Fruit fly (Drosophila melanogaster): ENCODE data around the gene mor.

Gene mor

dm6 chr3R:15920229-15920533 lies 52.5 kb downstream of the mor start:
- TF ChIP-seq CG17801 (GFP tag; optimal IDR thresholded peaks at IDR 0.05; ENCODE audit: partially characterized antibody) = no peak

DNA sequence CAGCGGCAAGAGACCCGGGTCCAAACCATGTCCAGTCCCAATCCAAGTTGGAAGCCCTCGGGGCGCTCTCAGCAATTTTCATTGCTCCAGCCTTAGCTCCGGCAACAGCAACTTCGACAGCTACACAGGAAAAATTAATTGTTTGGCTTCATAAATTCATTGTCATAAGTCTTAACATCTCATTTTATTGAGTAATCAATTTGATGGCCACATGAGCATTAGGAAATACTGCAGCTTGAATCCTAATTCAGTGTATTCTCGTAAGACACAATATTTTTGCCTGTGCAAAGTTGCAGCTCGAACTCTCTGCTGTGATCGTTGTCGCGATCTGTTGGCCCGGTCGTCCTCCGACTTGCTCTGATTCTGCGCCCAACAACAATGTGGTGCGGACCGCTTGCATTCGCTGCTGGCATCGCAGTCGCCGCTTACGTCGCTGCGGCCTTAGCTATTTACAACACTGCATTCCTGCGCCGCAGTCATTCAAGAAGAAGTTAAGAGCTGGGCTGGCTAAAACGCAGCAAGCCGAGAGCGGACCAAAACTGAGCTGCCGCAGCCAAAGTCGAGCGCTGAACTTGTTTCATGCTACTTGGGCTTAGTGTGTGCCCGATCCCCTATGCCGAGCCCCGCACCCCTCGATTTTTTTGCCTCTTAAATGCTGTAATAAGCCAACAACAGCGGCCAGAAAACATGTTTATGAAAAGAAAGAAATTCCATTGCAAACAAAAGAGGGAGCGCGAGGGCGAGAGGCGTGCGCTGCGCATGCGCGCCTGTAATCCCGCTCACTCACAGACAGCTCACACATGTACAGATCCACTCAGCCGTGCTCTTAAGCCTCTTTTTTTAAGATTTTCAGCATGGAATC lies 53.1 kb downstream of the mor start:
- no peak for TF ChIP-seq CG17801 (GFP tag; optimal IDR thresholded peaks at IDR 0.05; ENCODE audit: partially characterized antibody)

Measured in ovary, adult (tissue).